Fruit fly (Drosophila melanogaster): Measurements from ENCODE around the gene CG31342.

CG31342 gene

dm6 chr3R:12997550-12998233 lies 11.9 kb downstream of the CG31342 start, which contains the start of the genes CG17327, CG44194 and CG7518 (continued):
- no peak for TF ChIP-seq crol (GFP tag; IDR thresholded peaks at IDR 0.05)
- no peak for TF ChIP-seq eve (GFP tag; optimal IDR thresholded peaks at IDR 0.05)
- TF ChIP-seq CG18011 (GFP tag; optimal IDR thresholded peaks at IDR 0.05): no peak
- TF ChIP-seq chinmo (GFP tag; IDR thresholded peaks at IDR 0.05; ENCODE audit: partially characterized antibody): peak; percentile 80; the same call in 2 of the 4 replicates
- TF ChIP-seq CG9797 (GFP tag; optimal IDR thresholded peaks at IDR 0.05): peak; percentile 90
- no peak for TF ChIP-seq scrt (GFP tag; optimal IDR thresholded peaks at IDR 0.05)
- peak; percentile 47 for TF ChIP-seq CG30403 (GFP tag; optimal IDR thresholded peaks at IDR 0.05)
- no peak for TF ChIP-seq ftz-f1 (GFP tag; optimal IDR thresholded peaks at IDR 0.05)
- TF ChIP-seq CG10147 (GFP tag; optimal IDR thresholded peaks at IDR 0.05): no peak
- TF ChIP-seq ac (GFP tag; optimal IDR thresholded peaks at IDR 0.05): no peak
- no peak for TF ChIP-seq E2f1 (GFP tag; IDR thresholded peaks at IDR 0.05)
- peak; percentile 16 for TF ChIP-seq tx (GFP tag; optimal IDR thresholded peaks at IDR 0.05)
- TF ChIP-seq exex (tag; optimal IDR thresholded peaks at IDR 0.05): no peak
- TF ChIP-seq wor (GFP tag; IDR thresholded peaks at IDR 0.05): no peak
- TF ChIP-seq Fer1 (GFP tag; optimal IDR thresholded peaks at IDR 0.05): no peak
- no peak for TF ChIP-seq CG3838 (GFP tag; optimal IDR thresholded peaks at IDR 0.05)
- no peak for TF ChIP-seq toy (GFP tag; IDR thresholded peaks at IDR 0.05)
- no peak for TF ChIP-seq ttk (GFP tag; IDR thresholded peaks at IDR 0.05)
- no peak for TF ChIP-seq nerfin-2 (GFP tag; IDR thresholded peaks at IDR 0.05; ENCODE audit: partially characterized antibody)
- no peak for TF ChIP-seq her (GFP tag; optimal IDR thresholded peaks at IDR 0.05)
- TF ChIP-seq prd (optimal IDR thresholded peaks at IDR 0.05): no peak
- TF ChIP-seq prd (GFP tag; IDR thresholded peaks at IDR 0.05): no peak
- no peak for TF ChIP-seq ind (GFP tag; optimal IDR thresholded peaks at IDR 0.05)
- no peak for TF ChIP-seq BtbVII (GFP tag; optimal IDR thresholded peaks at IDR 0.05)
- TF ChIP-seq HmgD (GFP tag; optimal IDR thresholded peaks at IDR 0.05): peak; percentile 52
- no peak for TF ChIP-seq CG18599 (GFP tag; optimal IDR thresholded peaks at IDR 0.05)
- TF ChIP-seq onecut (GFP tag; IDR thresholded peaks at IDR 0.05): no peak
- no peak for TF ChIP-seq CG15601 (tag; optimal IDR thresholded peaks at IDR 0.05)
- no peak for TF ChIP-seq schlank (tag; optimal IDR thresholded peaks at IDR 0.05)
- no peak for TF ChIP-seq ranshi (GFP tag; IDR thresholded peaks at IDR 0.05)
- no peak for TF ChIP-seq crp (GFP tag; optimal IDR thresholded peaks at IDR 0.05)
- no peak for TF ChIP-seq Sox102F (GFP tag; optimal IDR thresholded peaks at IDR 0.05)
- peak; percentile 27 for TF ChIP-seq pum (GFP tag; optimal IDR thresholded peaks at IDR 0.05)
- TF ChIP-seq ERR (GFP tag; optimal IDR thresholded peaks at IDR 0.05): no peak
- TF ChIP-seq CG10654 (GFP tag; optimal IDR thresholded peaks at IDR 0.05): peak; percentile 12
- no peak for TF ChIP-seq chn (GFP tag; optimal IDR thresholded peaks at IDR 0.05)
- no peak for TF ChIP-seq CG10209 (GFP tag; optimal IDR thresholded peaks at IDR 0.05)
- no peak for TF ChIP-seq slp2 (GFP tag; optimal IDR thresholded peaks at IDR 0.05)
- TF ChIP-seq peb (GFP tag; IDR thresholded peaks at IDR 0.05): no peak
- no peak for TF ChIP-seq CG14014 (GFP tag; IDR thresholded peaks at IDR 0.05)
- TF ChIP-seq ash1 (GFP tag; optimal IDR thresholded peaks at IDR 0.05): no peak
- no peak for TF ChIP-seq Sry-β (GFP tag; optimal IDR thresholded peaks at IDR 0.05)
- TF ChIP-seq CG16813 (GFP tag; IDR thresholded peaks at IDR 0.05; ENCODE audit: partially characterized antibody): peak; percentile 33; the same call in 1 of the 3 replicates
- TF ChIP-seq NC2β (GFP tag; optimal IDR thresholded peaks at IDR 0.05): no peak
- TF ChIP-seq Asciz (GFP tag; optimal IDR thresholded peaks at IDR 0.05): no peak
- no peak for TF ChIP-seq CG2678 (tag; optimal IDR thresholded peaks at IDR 0.05)
- TF ChIP-seq da (GFP tag; optimal IDR thresholded peaks at IDR 0.05): no peak
- peak; percentile 14 for TF ChIP-seq Fer2 (tag; optimal IDR thresholded peaks at IDR 0.05)
- TF ChIP-seq CG34376 (GFP tag; optimal IDR thresholded peaks at IDR 0.05): peak; percentile 5
- TF ChIP-seq tll (GFP tag; optimal IDR thresholded peaks at IDR 0.05): peak in 1 of 2 experiments; percentile 25
